Worm (Caenorhabditis elegans) whole organism, L3 larva: ENCODE measurements around the gene mbf-1.

Experiments used
- aly-2 ChIP-seq: fragments of 150-350 bp; optimal IDR thresholded peaks from 2 replicates; lab custom pipeline; 2014; ENCODE audit warnings: missing biosample characterization, missing genetic modification characterization
- ama-1 ChIP-seq: fragments of 150-350 bp; optimal IDR thresholded peaks from 2 replicates; lab custom pipeline; 2018
- ceh-82 ChIP-seq: fragments of 150-350 bp; optimal IDR thresholded peaks from 2 replicates; lab custom pipeline; 2014; ENCODE audit warnings: missing biosample characterization, missing genetic modification characterization
- elt-2 ChIP-seq: sonication (generic microtip); optimal IDR thresholded peaks from 2 replicates; lab custom pipeline; 2016; ENCODE audit warnings: missing genetic modification reagents, mild to moderate bottlenecking, missing genetic modification characterization, missing compliant biosample characterization
- elt-3 ChIP-seq, 3 experiments: fragments of 150-350 bp in 1 of 3; sonication (generic microtip) in 2 of 3; optimal IDR thresholded peaks; 2 replicates in 2 of 3; 4 replicates in 1 of 3; lab custom pipeline; 2014 to 2017; ENCODE audit warnings: missing biosample characterization in 3 of 3, missing genetic modification characterization in 3 of 3
- fos-1 ChIP-seq: fragments of 150-350 bp; optimal IDR thresholded peaks from 2 replicates; lab custom pipeline; 2014; ENCODE audit warnings: missing biosample characterization, missing genetic modification characterization
- nhr-11 ChIP-seq: fragments of 150-350 bp; optimal IDR thresholded peaks from 2 replicates; lab custom pipeline; 2014; ENCODE audit warnings: missing biosample characterization, missing genetic modification characterization
- nhr-237 ChIP-seq: fragments of 150-350 bp; optimal IDR thresholded peaks from 2 replicates; lab custom pipeline; 2014; ENCODE audit warnings: missing biosample characterization, missing genetic modification characterization
- pha-4 ChIP-seq: fragments of 150-350 bp; optimal IDR thresholded peaks from 2 replicates; lab custom pipeline; 2014; ENCODE audit warnings: missing biosample characterization, missing genetic modification reagents, missing genetic modification characterization
- tbx-2 ChIP-seq: sonication (generic microtip); optimal IDR thresholded peaks from 2 replicates; lab custom pipeline; 2016; ENCODE audit warnings: mild to moderate bottlenecking, missing genetic modification characterization, missing compliant biosample characterization
- ztf-11 ChIP-seq: fragments of 150-350 bp; optimal IDR thresholded peaks from 2 replicates; lab custom pipeline; 2014; ENCODE audit warnings: missing biosample characterization, missing genetic modification characterization

ce11 chrIV:11474067-11474466 lies 6.1 kb downstream of the mbf-1 start:
- TF ChIP-seq ama-1 (lab: Kevin White, UChicago) (peak; percentile 87), tbx-2 (tag; lab: Kevin White, UChicago) (peak; percentile 71), aly-2 (tag; lab: Kevin White, UChicago) (peak; percentile 60), ztf-11 (tag; lab: Kevin White, UChicago) (no peak), pha-4 (tag; lab: Kevin White, UChicago) (peak; percentile 80), nhr-237 (no peak), elt-2 (tag; lab: Kevin White, UChicago) (peak; percentile 69), fos-1 (tag; lab: Kevin White, UChicago) (peak; percentile 35), elt-3 (tag; optimal IDR thresholded peaks at IDR 0.05; lab: Kevin White, UChicago) (no peak), ceh-82 (peak; percentile 44), nhr-11 (tag; lab: Kevin White, UChicago) (no peak)
